Fruit fly (Drosophila melanogaster) whole organism, embryonic: ENCODE results near the gene CG34309.

Experiments used
- Antp ChIP-seq: fragments of 200-800 bp; sonication (Bioruptor generic); optimal IDR thresholded peaks from 3 replicates; lab custom pipeline; 2016; ENCODE audit warnings: missing biosample characterization, missing genetic modification characterization
- C15 ChIP-seq: fragments of 200-800 bp; sonication (Bioruptor generic); IDR thresholded peaks from 3 replicates; pipeline ENCODE4 v1.3.6; 2022; ENCODE audit warnings: missing biosample characterization, missing genetic modification characterization
- CG10431 ChIP-seq: fragments of 200-800 bp; sonication (Bioruptor generic); optimal IDR thresholded peaks from 3 replicates; lab custom pipeline; 2018; ENCODE audit warnings: missing biosample characterization, mild to moderate bottlenecking, missing genetic modification characterization
- CG11093 ChIP-seq: fragments of 200-800 bp; sonication (Bioruptor generic); IDR thresholded peaks from 3 replicates; pipeline ENCODE4 v1.3.6; 2022; ENCODE audit warnings: missing biosample characterization, missing genetic modification characterization
- CG11695 ChIP-seq: fragments of 200-800 bp; sonication (Bioruptor generic); IDR thresholded peaks from 3 replicates; pipeline ENCODE4 v1.3.6; 2022; ENCODE audit warnings: missing biosample characterization, missing genetic modification characterization
- CG11696 ChIP-seq: fragments of 200-800 bp; sonication (Bioruptor generic); IDR thresholded peaks from 2 replicates; pipeline ENCODE4 v1.3.6; 2022; ENCODE audit warnings: missing biosample characterization, missing genetic modification characterization
- CG12942 ChIP-seq: fragments of 200-800 bp; sonication (Bioruptor generic); optimal IDR thresholded peaks from 3 replicates; lab custom pipeline; 2016; ENCODE audit warnings: missing biosample characterization, missing genetic modification characterization
- CG14014 ChIP-seq: fragments of 200-800 bp; sonication (Bioruptor generic); IDR thresholded peaks from 2 replicates; pipeline ENCODE4 v1.3.6; 2022; ENCODE audit warnings: missing biosample characterization, missing genetic modification characterization
- CG15269 ChIP-seq: fragments of 200-800 bp; sonication (Bioruptor generic); optimal IDR thresholded peaks from 2 replicates; lab custom pipeline; 2018; ENCODE audit warnings: missing biosample characterization, mild to moderate bottlenecking, missing genetic modification characterization, moderate library complexity
- CG1602 ChIP-seq: fragments of 200-800 bp; sonication (Bioruptor generic); optimal IDR thresholded peaks from 3 replicates; lab custom pipeline; 2016; ENCODE audit warnings: missing biosample characterization, missing genetic modification characterization
- CG16815 ChIP-seq: fragments of 200-800 bp; sonication (Bioruptor generic); optimal IDR thresholded peaks from 3 replicates; lab custom pipeline; 2017; ENCODE audit warnings: missing biosample characterization, mild to moderate bottlenecking, missing genetic modification characterization
- CG1792 ChIP-seq: fragments of 200-800 bp; sonication (Bioruptor generic); optimal IDR thresholded peaks from 2 replicates; lab custom pipeline; 2016; ENCODE audit warnings: missing biosample characterization, missing genetic modification characterization
- CG4424 ChIP-seq: fragments of 200-800 bp; sonication (Bioruptor generic); optimal IDR thresholded peaks from 3 replicates; lab custom pipeline; 2016; ENCODE audit warnings: missing biosample characterization, missing genetic modification characterization
- CG6791 ChIP-seq: fragments of 200-800 bp; sonication (Bioruptor generic); IDR thresholded peaks from 3 replicates; pipeline ENCODE4 v1.3.6; 2022; ENCODE audit warnings: missing biosample characterization, missing genetic modification characterization; ENCODE audit not compliant: partially characterized antibody
- CG7372 ChIP-seq: fragments of 200-800 bp; sonication (Bioruptor generic); IDR thresholded peaks from 2 replicates; pipeline ENCODE4 v1.3.6; 2022; ENCODE audit warnings: missing biosample characterization, missing genetic modification characterization
- CG7928 ChIP-seq: fragments of 200-800 bp; sonication (Bioruptor generic); optimal IDR thresholded peaks from 2 replicates; lab custom pipeline; 2017; ENCODE audit warnings: missing biosample characterization, mild to moderate bottlenecking, missing genetic modification characterization
- CG8290 ChIP-seq, 3 experiments: fragments of 200-800 bp; sonication (Bioruptor generic); optimal IDR thresholded peaks; 2 replicates each; lab custom pipeline; 2016 to 2019; ENCODE audit warnings: missing biosample characterization in 3 of 3, missing genetic modification characterization in 3 of 3, mild to moderate bottlenecking in 2 of 3, moderate library complexity in 1 of 3
- CG9609 ChIP-seq: fragments of 200-800 bp; sonication (Bioruptor generic); optimal IDR thresholded peaks from 3 replicates; lab custom pipeline; 2016; ENCODE audit warnings: missing biosample characterization, missing genetic modification characterization
- CG9797 ChIP-seq: fragments of 200-800 bp; sonication (Bioruptor generic); optimal IDR thresholded peaks from 3 replicates; lab custom pipeline; 2018; ENCODE audit warnings: missing biosample characterization, mild to moderate bottlenecking, missing genetic modification characterization
- CG9932 ChIP-seq: fragments of 200-800 bp; sonication (Bioruptor generic); IDR thresholded peaks from 2 replicates; pipeline ENCODE4 v1.3.6; 2022; ENCODE audit warnings: missing biosample characterization, missing genetic modification characterization
- CoRest ChIP-seq: fragments of 200-800 bp; sonication (Bioruptor generic); optimal IDR thresholded peaks from 3 replicates; lab custom pipeline; 2018; ENCODE audit warnings: missing biosample characterization, mild to moderate bottlenecking, missing genetic modification characterization, moderate library complexity
- Dad ChIP-seq: fragments of 200-800 bp; sonication (Bioruptor generic); optimal IDR thresholded peaks from 3 replicates; lab custom pipeline; 2016; ENCODE audit warnings: missing biosample characterization, missing genetic modification characterization
- Dek ChIP-seq: fragments of 200-800 bp; sonication (Bioruptor generic); optimal IDR thresholded peaks from 3 replicates; lab custom pipeline; 2019; ENCODE audit warnings: missing biosample characterization, mild to moderate bottlenecking, missing genetic modification characterization, moderate library complexity
- Fer3 ChIP-seq: fragments of 200-800 bp; sonication (Bioruptor generic); optimal IDR thresholded peaks from 2 replicates; lab custom pipeline; 2018; ENCODE audit warnings: missing biosample characterization, mild to moderate bottlenecking, missing genetic modification characterization, moderate library complexity
- HmgZ ChIP-seq: fragments of 200-800 bp; sonication (Bioruptor generic); optimal IDR thresholded peaks from 2 replicates; lab custom pipeline; 2018; ENCODE audit warnings: missing biosample characterization, mild to moderate bottlenecking, missing genetic modification characterization
- Hr3 ChIP-seq: fragments of 200-800 bp; sonication (Bioruptor generic); optimal IDR thresholded peaks from 3 replicates; lab custom pipeline; 2016; ENCODE audit warnings: missing biosample characterization, missing genetic modification characterization
- Hr51 ChIP-seq, 2 experiments: fragments of 200-800 bp; sonication (Bioruptor generic); optimal IDR thresholded peaks; 2 replicates in 1 of 2; 3 replicates in 1 of 2; lab custom pipeline; 2016 to 2018; ENCODE audit warnings: missing biosample characterization in 2 of 2, missing genetic modification characterization in 2 of 2, mild to moderate bottlenecking in 1 of 2, moderate library complexity in 1 of 2
- NC2β ChIP-seq: fragments of 200-800 bp; sonication (Bioruptor generic); optimal IDR thresholded peaks from 2 replicates; lab custom pipeline; 2016; ENCODE audit warnings: missing biosample characterization, missing genetic modification characterization
- NFAT ChIP-seq: fragments of 200-800 bp; sonication (Bioruptor generic); IDR thresholded peaks from 2 replicates; pipeline ENCODE4 v1.3.6; 2022; ENCODE audit warnings: missing biosample characterization, missing genetic modification characterization
- NfI ChIP-seq: fragments of 200-800 bp; sonication (Bioruptor generic); optimal IDR thresholded peaks from 3 replicates; lab custom pipeline; 2018; ENCODE audit warnings: missing biosample characterization, mild to moderate bottlenecking, missing genetic modification characterization, moderate library complexity
- PHDP ChIP-seq: fragments of 200-800 bp; sonication (Bioruptor generic); optimal IDR thresholded peaks from 3 replicates; lab custom pipeline; 2018; ENCODE audit warnings: missing biosample characterization, mild to moderate bottlenecking, missing genetic modification characterization, moderate library complexity
- Stat92E ChIP-seq, 3 experiments: fragments of >200 bp in 2 of 3; fragments of 200-800 bp in 1 of 3; sonication (Bioruptor generic) in 1 of 3; optimal IDR thresholded peaks; 2 replicates each; lab custom pipeline; 2017 to 2019; ENCODE audit warnings: missing biosample characterization in 3 of 3, missing genetic modification characterization in 3 of 3, mild to moderate bottlenecking in 1 of 3, moderate library complexity in 1 of 3
- Tbp ChIP-seq: fragments of >200 bp; optimal IDR thresholded peaks from 2 replicates; lab custom pipeline; 2018; ENCODE audit warnings: missing biosample characterization, missing genetic modification characterization
- ash1 ChIP-seq: fragments of 200-800 bp; sonication (Bioruptor generic); optimal IDR thresholded peaks from 2 replicates; lab custom pipeline; 2018; ENCODE audit warnings: missing biosample characterization, mild to moderate bottlenecking, missing genetic modification characterization
- az2 ChIP-seq: fragments of 200-800 bp; sonication (Bioruptor generic); optimal IDR thresholded peaks from 3 replicates; lab custom pipeline; 2016; ENCODE audit warnings: missing biosample characterization, missing genetic modification characterization
- bcd ChIP-seq: fragments of 200-800 bp; sonication (Bioruptor generic); optimal IDR thresholded peaks from 2 replicates; lab custom pipeline; 2017; ENCODE audit warnings: missing biosample characterization, mild to moderate bottlenecking, missing genetic modification characterization
- corto ChIP-seq: fragments of 200-800 bp; sonication (Bioruptor generic); optimal IDR thresholded peaks from 2 replicates; lab custom pipeline; 2016; ENCODE audit warnings: missing biosample characterization, mild to moderate bottlenecking, missing genetic modification characterization, moderate library complexity
- da ChIP-seq: fragments of 200-800 bp; sonication (Bioruptor generic); optimal IDR thresholded peaks from 2 replicates; lab custom pipeline; 2016; ENCODE audit warnings: missing biosample characterization, missing genetic modification characterization
- dimm ChIP-seq: fragments of 200-800 bp; sonication (Bioruptor generic); IDR thresholded peaks from 2 replicates; pipeline ENCODE4 v1.3.6; 2022; ENCODE audit warnings: missing biosample characterization, missing genetic modification characterization
- dysf ChIP-seq: fragments of 200-800 bp; sonication (Bioruptor generic); IDR thresholded peaks from 3 replicates; pipeline ENCODE4 v1.3.6; 2022; ENCODE audit warnings: missing biosample characterization, missing genetic modification characterization
- fd3F ChIP-seq: fragments of 200-800 bp; sonication (Bioruptor generic); optimal IDR thresholded peaks from 2 replicates; lab custom pipeline; 2018; ENCODE audit warnings: missing biosample characterization, mild to moderate bottlenecking, missing genetic modification characterization, moderate library complexity
- lmd ChIP-seq: fragments of 200-800 bp; sonication (Bioruptor generic); IDR thresholded peaks from 2 replicates; pipeline ENCODE4 v1.3.6; 2022; ENCODE audit warnings: missing biosample characterization, missing genetic modification characterization
- mam ChIP-seq: fragments of 200-800 bp; sonication (Bioruptor generic); optimal IDR thresholded peaks from 3 replicates; lab custom pipeline; 2016; ENCODE audit warnings: missing biosample characterization, missing genetic modification characterization
- shn ChIP-seq: fragments of 200-800 bp; sonication (Bioruptor generic); optimal IDR thresholded peaks from 3 replicates; lab custom pipeline; 2016; ENCODE audit warnings: missing biosample characterization, missing genetic modification characterization
- sr ChIP-seq: fragments of 200-800 bp; sonication (Bioruptor generic); IDR thresholded peaks from 3 replicates; pipeline ENCODE4 v1.3.6; 2022; ENCODE audit warnings: missing biosample characterization, missing genetic modification characterization
- tap ChIP-seq: fragments of 200-800 bp; optimal IDR thresholded peaks from 3 replicates; lab custom pipeline; 2019; ENCODE audit warnings: missing biosample characterization, mild to moderate bottlenecking, missing genetic modification characterization, moderate library complexity
- tgo ChIP-seq: fragments of 200-800 bp; sonication (Bioruptor generic); IDR thresholded peaks from 3 replicates; pipeline ENCODE4 v1.3.6; 2022; ENCODE audit warnings: missing biosample characterization, missing genetic modification characterization
- twi ChIP-seq: fragments of 200-800 bp; optimal IDR thresholded peaks from 2 replicates; lab custom pipeline; 2019; ENCODE audit warnings: missing biosample characterization, mild to moderate bottlenecking, missing genetic modification characterization, moderate library complexity
- zfh2 ChIP-seq: fragments of 200-800 bp; sonication (Bioruptor generic); optimal IDR thresholded peaks from 2 replicates; lab custom pipeline; 2016; ENCODE audit warnings: missing biosample characterization, missing genetic modification characterization

CG34309 gene

DNA sequence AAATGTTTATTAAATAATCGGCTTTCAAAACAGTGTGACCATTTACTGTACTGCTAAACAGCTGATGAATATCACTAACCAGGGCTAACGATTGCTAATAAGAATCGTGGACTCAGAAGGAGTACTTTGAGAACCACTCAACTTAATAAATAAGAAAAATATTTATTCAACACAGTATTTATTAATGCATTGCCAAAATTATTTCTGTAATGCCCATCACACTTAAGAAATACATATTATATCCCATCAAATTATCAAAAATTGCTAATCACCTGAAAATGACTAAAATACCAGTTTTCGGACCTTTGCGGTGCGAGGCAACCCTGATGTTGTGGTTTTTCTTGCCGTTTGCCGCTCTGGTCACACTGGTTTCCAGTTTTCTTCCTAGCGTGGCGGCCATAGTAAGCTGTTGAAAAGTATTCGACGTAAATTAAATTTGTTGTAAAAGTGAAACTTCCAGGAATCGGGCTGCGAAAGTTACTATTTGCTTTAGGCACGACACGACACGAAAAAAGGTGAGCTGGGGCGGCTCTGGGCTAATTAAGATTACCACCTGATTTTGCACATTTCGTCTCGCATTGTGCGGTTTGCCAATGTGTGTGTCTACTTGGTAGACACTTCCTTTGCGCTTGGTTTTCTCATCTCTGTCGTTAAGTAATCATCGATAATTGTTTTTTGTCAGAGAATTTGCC, 9.5 kb downstream of the CG34309 start, which contains the start of the genes mRpS21 and Droj2 (continued):
- peak; percentile 67 for TF ChIP-seq PHDP
- peak; percentile 46 for TF ChIP-seq CG15269 (tag; lab: Kevin White, UChicago)
- peak; percentile 97 for TF ChIP-seq CG9797
- TF ChIP-seq Fer3 (tag; lab: Kevin White, UChicago) = peak; percentile 47
- no peak for TF ChIP-seq ash1 (GFP tag; lab: Kevin White, UChicago)
- TF ChIP-seq CG9609 (GFP tag; lab: Kevin White, UChicago) = peak; percentile 12
- TF ChIP-seq CG1792 (GFP tag; lab: Kevin White, UChicago) = no peak
- peak; percentile 28 for TF ChIP-seq CG8290 (GFP tag; optimal IDR thresholded peaks at IDR 0.05; lab: Kevin White, UChicago)
- peak in 1 of 2 experiments; percentile 17 for TF ChIP-seq CG8290 (tag; optimal IDR thresholded peaks at IDR 0.05; lab: Kevin White, UChicago)
- TF ChIP-seq da (GFP tag; lab: Kevin White, UChicago) = no peak
- TF ChIP-seq Hr51 (GFP tag; optimal IDR thresholded peaks at IDR 0.05; lab: Kevin White, UChicago) = peak; percentile 42 to 51
- peak; percentile 48 for TF ChIP-seq fd3F
- peak; percentile 82 for TF ChIP-seq CoRest
- TF ChIP-seq NC2β (GFP tag; lab: Kevin White, UChicago) = peak; percentile 21
- TF ChIP-seq CG11696 = peak; percentile 55; the same call in 1 of the 2 replicates
- peak; percentile 65 for TF ChIP-seq Dek (tag; lab: Kevin White, UChicago)
- TF ChIP-seq sr (GFP tag; lab: Robert Waterston, UW) = 0 out of 3 replicates have a peak, but pooled peaks have one; percentile 19
- TF ChIP-seq dysf = peak; percentile 56; the same call in 2 of the 3 replicates
- TF ChIP-seq CG1602 (GFP tag; lab: Kevin White, UChicago) = peak; percentile 9
- TF ChIP-seq Stat92E (GFP tag; optimal IDR thresholded peaks at IDR 0.05; lab: Kevin White, UChicago) = peak in 1 of 3 experiments; percentile 63
- peak; percentile 20 for TF ChIP-seq Tbp (GFP tag; lab: Kevin White, UChicago)
- TF ChIP-seq twi (tag; lab: Kevin White, UChicago) = peak; percentile 63
- TF ChIP-seq dimm (GFP tag; lab: Robert Waterston, UW) = no peak
- peak; percentile 30; the same call in 2 of the 3 replicates for TF ChIP-seq CG6791 (GFP tag; lab: Robert Waterston, UW)
- TF ChIP-seq CG7928 = peak; percentile 89
- TF ChIP-seq C15 = no peak
- TF ChIP-seq CG10431 (GFP tag; lab: Kevin White, UChicago) = peak; percentile 29
- 0 out of 2 replicates have a peak, but pooled peaks have one; percentile 29 for TF ChIP-seq CG7372
- TF ChIP-seq CG9932 = peak; percentile 77
- no peak for TF ChIP-seq CG11093 (GFP tag; lab: Robert Waterston, UW)
- 0 out of 3 replicates have a peak, but pooled peaks have one; percentile 17 for TF ChIP-seq tgo (GFP tag; lab: Robert Waterston, UW)
- TF ChIP-seq CG14014 (GFP tag; lab: Robert Waterston, UW) = peak; percentile 43; the same call in 1 of the 2 replicates
- peak; percentile 30 for TF ChIP-seq NfI
- TF ChIP-seq CG4424 (GFP tag; lab: Kevin White, UChicago) = peak; percentile 36
- peak; percentile 57 for TF ChIP-seq bcd
- peak; percentile 5 for TF ChIP-seq CG12942 (GFP tag; lab: Kevin White, UChicago)
- TF ChIP-seq tap (tag; lab: Kevin White, UChicago) = no peak
- no peak for TF ChIP-seq CG16815 (GFP tag; lab: Kevin White, UChicago)
- peak; percentile 41 for TF ChIP-seq Hr3 (GFP tag; lab: Kevin White, UChicago)
- TF ChIP-seq CG11695 (GFP tag; lab: Robert Waterston, UW) = no peak
- no peak for TF ChIP-seq shn (GFP tag; lab: Kevin White, UChicago)
- peak; percentile 26 for TF ChIP-seq Antp
- TF ChIP-seq mam = peak; percentile 61
- TF ChIP-seq corto (GFP tag; lab: Kevin White, UChicago) = no peak
- TF ChIP-seq zfh2 (GFP tag; lab: Kevin White, UChicago) = peak; percentile 62
- TF ChIP-seq lmd (GFP tag; lab: Robert Waterston, UW) = peak; percentile 52; the same call in 1 of the 2 replicates
- peak; percentile 23 for TF ChIP-seq az2 (GFP tag; lab: Kevin White, UChicago)
- peak; percentile 52 for TF ChIP-seq NFAT
- peak; percentile 66 for TF ChIP-seq HmgZ (tag; lab: Kevin White, UChicago)
- peak; percentile 42 for TF ChIP-seq Dad (GFP tag; lab: Kevin White, UChicago)
